Worm (Caenorhabditis elegans) whole organism, L4 larva: ENCODE results near the gene lit-1.

ENCODE experiments used
- F37D6.2 ChIP-seq: sonication (generic microtip); optimal IDR thresholded peaks from 2 replicates; lab custom pipeline; 2016; ENCODE audit warnings: mild to moderate bottlenecking, missing genetic modification characterization, missing compliant biosample characterization
- F49E8.2 ChIP-seq: sonication (generic microtip); optimal IDR thresholded peaks from 2 replicates; lab custom pipeline; 2016; ENCODE audit warnings: missing compliant biosample characterization, mild to moderate bottlenecking, missing genetic modification characterization, borderline replicate concordance
- R02D3.7 ChIP-seq: fragments of 150-350 bp; sonication (generic microtip); optimal IDR thresholded peaks from 3 replicates; lab custom pipeline; 2014; ENCODE audit warnings: missing biosample characterization, missing genetic modification characterization
- T20F7.1 ChIP-seq: fragments of 200-800 bp; sonication (Bioruptor generic); optimal IDR thresholded peaks from 2 replicates; lab custom pipeline; 2018; ENCODE audit warnings: mild to moderate bottlenecking, missing genetic modification characterization, missing compliant biosample characterization
- Y75B8A.6 ChIP-seq: fragments of 200-800 bp; sonication (Bioruptor generic); IDR thresholded peaks from 2 replicates; pipeline ENCODE4 v1.3.6; 2022; ENCODE audit warnings: missing genetic modification reagents, missing genetic modification characterization, missing compliant biosample characterization
- ZK337.2 ChIP-seq: fragments of 200-800 bp; sonication (Bioruptor generic); IDR thresholded peaks from 2 replicates; pipeline ENCODE4 v1.3.6; 2022; ENCODE audit warnings: missing genetic modification reagents, missing genetic modification characterization, missing compliant biosample characterization
- arid-1 ChIP-seq: fragments of 200-800 bp; sonication (Bioruptor generic); conservative IDR thresholded peaks from 2 replicates; pipeline ENCODE4 v1.3.6; 2022; ENCODE audit warnings: missing genetic modification reagents, missing genetic modification characterization, missing compliant biosample characterization
- ceh-32 ChIP-seq: sonication (generic microtip); optimal IDR thresholded peaks from 2 replicates; lab custom pipeline; 2016; ENCODE audit warnings: mild to moderate bottlenecking, missing genetic modification characterization, missing compliant biosample characterization; ENCODE audit not compliant: poor library complexity
- daf-12 ChIP-seq: fragments of 150-350 bp; optimal IDR thresholded peaks from 2 replicates; lab custom pipeline; 2014; ENCODE audit warnings: missing biosample characterization, missing genetic modification reagents, missing genetic modification characterization
- daf-16 ChIP-seq, 3 experiments: sonication (generic microtip); optimal IDR thresholded peaks; 2 replicates each; lab custom pipeline; 2016 to 2017; ENCODE audit warnings: missing genetic modification characterization in 3 of 3, missing genetic modification reagents in 3 of 3, mild to moderate bottlenecking in 2 of 3, missing compliant biosample characterization in 2 of 3, missing biosample characterization in 1 of 3, moderate library complexity in 1 of 3
- dmd-6 ChIP-seq: fragments of 200-800 bp; sonication (Bioruptor generic); IDR thresholded peaks from 2 replicates; pipeline ENCODE4 v1.3.6; 2022; ENCODE audit warnings: missing genetic modification reagents, missing genetic modification characterization, missing compliant biosample characterization
- dmd-8 ChIP-seq: fragments of 200-800 bp; sonication (Bioruptor generic); IDR thresholded peaks from 2 replicates; pipeline ENCODE4 v1.3.6; 2022; ENCODE audit warnings: missing genetic modification characterization, missing compliant biosample characterization
- dve-1 ChIP-seq: sonication (generic microtip); optimal IDR thresholded peaks from 2 replicates; lab custom pipeline; 2017; ENCODE audit warnings: antibody characterized with exemption, mild to moderate bottlenecking, missing genetic modification characterization, missing compliant biosample characterization; ENCODE audit not compliant: insufficient read depth
- egl-43 ChIP-seq: fragments of 200-800 bp; sonication (Bioruptor generic); IDR thresholded peaks from 2 replicates; pipeline ENCODE4 v1.3.6; 2022; ENCODE audit warnings: missing genetic modification reagents, missing genetic modification characterization, missing compliant biosample characterization
- hlh-11 ChIP-seq: fragments of 200-800 bp; sonication (Bioruptor generic); optimal IDR thresholded peaks from 2 replicates; lab custom pipeline; 2018; ENCODE audit warnings: mild to moderate bottlenecking, missing genetic modification characterization, missing compliant biosample characterization
- hlh-30 ChIP-seq: sonication (generic microtip); optimal IDR thresholded peaks from 2 replicates; lab custom pipeline; 2017; ENCODE audit warnings: antibody characterized with exemption, mild to moderate bottlenecking, missing genetic modification characterization, missing compliant biosample characterization; ENCODE audit not compliant: insufficient read depth
- hmg-1.1 ChIP-seq: fragments of 200-800 bp; sonication (Bioruptor generic); IDR thresholded peaks from 2 replicates; pipeline ENCODE4 v1.3.6; 2022; ENCODE audit warnings: missing genetic modification reagents, missing genetic modification characterization, missing compliant biosample characterization
- lim-7 ChIP-seq: fragments of 200-800 bp; sonication (Bioruptor generic); IDR thresholded peaks from 2 replicates; pipeline ENCODE4 v1.3.6; 2022; ENCODE audit warnings: missing genetic modification characterization, missing compliant biosample characterization
- lin-1 ChIP-seq: fragments of 200-800 bp; sonication (Bioruptor generic); IDR thresholded peaks from 2 replicates; pipeline ENCODE4 v1.3.6; 2022; ENCODE audit warnings: missing genetic modification reagents, missing genetic modification characterization, missing compliant biosample characterization
- lsy-2 ChIP-seq, 2 experiments: fragments of 150-350 bp in 1 of 2; sonication (generic microtip) in 1 of 2; optimal IDR thresholded peaks; 2 replicates each; lab custom pipeline; 2014 to 2017; ENCODE audit warnings: missing biosample characterization in 2 of 2, missing genetic modification characterization in 2 of 2
- mdl-1 ChIP-seq, 2 experiments: fragments of 150-350 bp in 1 of 2; sonication (generic microtip) in 1 of 2; optimal IDR thresholded peaks; 2 replicates each; lab custom pipeline; 2014 to 2017; ENCODE audit warnings: missing biosample characterization in 2 of 2, missing genetic modification characterization in 2 of 2
- mep-1 ChIP-seq: fragments of 150-350 bp; sonication (generic microtip); optimal IDR thresholded peaks from 3 replicates; lab custom pipeline; 2014; ENCODE audit warnings: missing biosample characterization, missing genetic modification characterization
- mes-2 ChIP-seq: sonication (generic microtip); optimal IDR thresholded peaks from 2 replicates; lab custom pipeline; 2016; ENCODE audit warnings: missing genotype, mild to moderate bottlenecking, missing genetic modification characterization, missing compliant biosample characterization; ENCODE audit not compliant: poor library complexity, severe bottlenecking
- mxl-2 ChIP-seq: fragments of 200-800 bp; sonication (Bioruptor generic); conservative IDR thresholded peaks from 2 replicates; pipeline ENCODE4 v1.3.6; 2022; ENCODE audit warnings: missing genetic modification reagents, missing genetic modification characterization, missing compliant biosample characterization
- mxl-3 ChIP-seq: fragments of 200-800 bp; sonication (Bioruptor generic); optimal IDR thresholded peaks from 2 replicates; lab custom pipeline; 2018; ENCODE audit warnings: mild to moderate bottlenecking, missing genetic modification characterization, missing compliant biosample characterization
- nhr-102 ChIP-seq: sonication (generic microtip); optimal IDR thresholded peaks from 2 replicates; lab custom pipeline; 2016; ENCODE audit warnings: mild to moderate bottlenecking, missing genetic modification characterization, moderate library complexity, missing compliant biosample characterization
- nhr-237 ChIP-seq: sonication (generic microtip); optimal IDR thresholded peaks from 2 replicates; lab custom pipeline; 2017; ENCODE audit warnings: missing biosample characterization, missing genetic modification characterization
- nhr-28 ChIP-seq: fragments of 150-350 bp; optimal IDR thresholded peaks from 2 replicates; lab custom pipeline; 2014; ENCODE audit warnings: missing biosample characterization, missing genetic modification characterization
- nhr-42 ChIP-seq: fragments of 200-800 bp; sonication (Bioruptor generic); IDR thresholded peaks from 2 replicates; pipeline ENCODE4 v1.3.6; 2022; ENCODE audit warnings: missing genetic modification characterization, missing compliant biosample characterization
- pha-4 ChIP-seq, 2 experiments: fragments of 150-350 bp in 1 of 2; fragments of 200-800 bp in 1 of 2; sonication (Bioruptor generic) in 1 of 2; IDR thresholded peaks in 1 of 2; optimal IDR thresholded peaks in 1 of 2; 2 replicates each; pipeline versions ENCODE4 v1.3.6 to Lab custom; 2014 to 2022; ENCODE audit warnings: missing genetic modification characterization in 2 of 2, missing genetic modification reagents in 2 of 2, missing biosample characterization in 1 of 2, missing compliant biosample characterization in 1 of 2
- pqm-1 ChIP-seq: sonication (generic microtip); optimal IDR thresholded peaks from 2 replicates; lab custom pipeline; 2017; ENCODE audit warnings: missing biosample characterization, missing genetic modification characterization
- rbr-2 ChIP-seq: sonication (generic microtip); optimal IDR thresholded peaks from 2 replicates; lab custom pipeline; 2016; ENCODE audit warnings: missing genotype, missing genetic modification characterization, missing compliant biosample characterization
- saeg-2 ChIP-seq: fragments of 200-800 bp; sonication (Bioruptor generic); IDR thresholded peaks from 2 replicates; pipeline ENCODE4 v1.3.6; 2022; ENCODE audit warnings: missing genetic modification reagents, missing genetic modification characterization, missing compliant biosample characterization
- set-16 ChIP-seq: fragments of 200-800 bp; sonication (Bioruptor generic); IDR thresholded peaks from 2 replicates; pipeline ENCODE4 v1.3.6; 2022; ENCODE audit warnings: missing genetic modification reagents, missing genetic modification characterization, missing compliant biosample characterization
- skn-1 ChIP-seq: fragments of 150-350 bp; optimal IDR thresholded peaks from 2 replicates; lab custom pipeline; 2014; ENCODE audit warnings: missing biosample characterization, missing genetic modification characterization
- unc-62 ChIP-seq, 3 experiments: fragments of 150-350 bp in 1 of 3; sonication (generic microtip); optimal IDR thresholded peaks in 2 of 3; peaks in 1 of 3; 1 replicate in 1 of 3; 2 replicates in 2 of 3; lab custom pipeline; 2014 to 2017; ENCODE audit warnings: missing biosample characterization in 3 of 3, missing genetic modification characterization in 3 of 3, missing genetic modification reagents in 3 of 3, missing genotype in 1 of 3
- zfp-3 ChIP-seq: fragments of 200-800 bp; sonication (Bioruptor generic); conservative IDR thresholded peaks from 2 replicates; pipeline ENCODE4 v1.3.6; 2022; ENCODE audit warnings: missing genetic modification reagents, missing genetic modification characterization, missing compliant biosample characterization
- zip-11 ChIP-seq: fragments of 200-800 bp; sonication (Bioruptor generic); IDR thresholded peaks from 2 replicates; pipeline ENCODE4 v1.3.6; 2022; ENCODE audit warnings: missing genetic modification characterization, missing compliant biosample characterization
- ztf-7 ChIP-seq: fragments of 150-350 bp; optimal IDR thresholded peaks from 2 replicates; lab custom pipeline; 2014; ENCODE audit warnings: missing biosample characterization, missing genetic modification characterization

The lit-1 gene

ce11 chrIII:13656680-13657079 lies 45.1 kb upstream of the lit-1 start:
- TF ChIP-seq egl-43 (GFP tag; lab: Robert Waterston, UW) (peak; percentile 41; the same call in 1 of the 2 replicates), nhr-237 (tag; lab: Kevin White, UChicago) (no peak), nhr-42 (GFP tag; lab: Robert Waterston, UW) (no peak)

DNA sequence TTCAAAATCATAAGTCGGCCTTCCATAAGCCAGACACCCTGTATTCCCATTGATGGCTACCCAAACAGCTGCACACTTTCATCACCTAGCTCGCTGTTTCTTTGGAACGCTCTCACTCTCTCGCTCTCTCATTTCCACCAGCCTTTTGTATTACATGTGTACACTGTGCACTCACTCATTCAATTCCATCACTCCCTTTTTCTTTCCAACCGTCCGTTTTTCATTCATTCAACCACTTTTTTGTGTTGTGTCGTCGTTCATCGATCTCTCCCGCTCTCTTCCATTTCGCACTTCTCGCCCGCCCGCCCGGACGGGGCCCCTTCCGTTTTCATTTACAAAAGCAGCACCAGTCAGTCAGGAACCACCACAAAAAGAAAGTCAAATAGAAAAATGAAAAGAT lies 43.8 kb upstream of the lit-1 start:
- TF ChIP-seq lin-1 (GFP tag; lab: Robert Waterston, UW) = no peak
- no peak for TF ChIP-seq daf-16 (GFP tag; optimal IDR thresholded peaks at IDR 0.05; lab: Kevin White, UChicago)
- TF ChIP-seq daf-16 (tag; optimal IDR thresholded peaks at IDR 0.05; lab: Kevin White, UChicago) = peak; percentile 28
- TF ChIP-seq hmg-1.1 (GFP tag; lab: Robert Waterston, UW) = no peak
- peak; percentile 51 for TF ChIP-seq mep-1 (tag; lab: Kevin White, UChicago)
- TF ChIP-seq pha-4 (GFP tag; IDR thresholded peaks at IDR 0.05; lab: Robert Waterston, UW) = no peak
- peak; percentile 19 for TF ChIP-seq pha-4 (tag; optimal IDR thresholded peaks at IDR 0.05; lab: Kevin White, UChicago)
- TF ChIP-seq nhr-28 (tag; lab: Kevin White, UChicago) = peak; percentile 34
- peak; percentile 36 for TF ChIP-seq mes-2 (tag; lab: Kevin White, UChicago)
- peak; percentile 40 for TF ChIP-seq hlh-11 (tag; lab: Kevin White, UChicago)
- TF ChIP-seq lim-7 (GFP tag; lab: Robert Waterston, UW) = 0 out of 2 replicates have a peak, but pooled peaks have one; percentile 35
- TF ChIP-seq dve-1 (tag; lab: Kevin White, UChicago) = peak; percentile 16
- TF ChIP-seq egl-43 (GFP tag; lab: Robert Waterston, UW) = no peak
- TF ChIP-seq pqm-1 (tag; lab: Kevin White, UChicago) = peak; percentile 31
- TF ChIP-seq, all 104 proteins: peak for 9

ce11 chrIII:13659028-13659427 lies 42.8 kb upstream of the lit-1 start:
- no peak for TF ChIP-seq R02D3.7
- no peak for TF ChIP-seq skn-1 (tag; lab: Kevin White, UChicago)
- no peak for TF ChIP-seq dmd-6
- no peak for TF ChIP-seq ztf-7 (tag; lab: Kevin White, UChicago)
- TF ChIP-seq ceh-32 (tag; lab: Kevin White, UChicago) = no peak
- no peak for TF ChIP-seq zip-11 (GFP tag; lab: Robert Waterston, UW)
- no peak for TF ChIP-seq daf-16 (GFP tag; optimal IDR thresholded peaks at IDR 0.05; lab: Kevin White, UChicago)
- TF ChIP-seq daf-16 (tag; optimal IDR thresholded peaks at IDR 0.05; lab: Kevin White, UChicago) = no peak
- no peak for TF ChIP-seq hlh-30 (tag; lab: Kevin White, UChicago)
- no peak for TF ChIP-seq mdl-1 (tag; optimal IDR thresholded peaks at IDR 0.05; lab: Kevin White, UChicago)
- TF ChIP-seq saeg-2 (GFP tag; lab: Robert Waterston, UW) = no peak
- no peak for TF ChIP-seq nhr-102 (tag; lab: Kevin White, UChicago)
- TF ChIP-seq mxl-2 (GFP tag; lab: Robert Waterston, UW) = no peak
- TF ChIP-seq F37D6.2 (tag; lab: Kevin White, UChicago) = no peak
- TF ChIP-seq mxl-3 = no peak
- TF ChIP-seq T20F7.1 = no peak
- TF ChIP-seq, all 104 proteins: peak for 0

DNA sequence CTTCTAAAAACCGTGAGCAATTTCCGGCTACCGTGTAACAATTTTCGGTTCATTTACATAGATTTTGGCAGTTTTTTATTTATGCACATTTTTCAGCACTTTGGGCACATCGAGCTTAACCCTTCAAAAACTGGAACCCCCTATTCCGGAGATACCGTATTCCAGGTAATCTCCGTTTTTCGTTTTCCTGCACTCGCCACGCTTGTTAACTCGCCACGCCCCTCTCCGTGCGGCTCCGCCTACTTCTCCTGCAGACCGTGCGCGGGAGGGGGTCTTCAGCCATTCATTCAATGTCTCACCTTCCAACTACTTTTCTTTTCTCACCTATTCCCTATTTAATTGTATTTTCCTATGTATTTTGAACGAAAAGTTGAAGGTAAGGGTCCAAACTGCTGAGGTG lies 41.7 kb upstream of the lit-1 start:
- TF ChIP-seq ZK337.2 (no peak), egl-43 (GFP tag; lab: Robert Waterston, UW) (0 out of 2 replicates have a peak, but pooled peaks have one; percentile 45), set-16 (peak; percentile 32; the same call in 1 of the 2 replicates), zfp-3 (no peak)

DNA sequence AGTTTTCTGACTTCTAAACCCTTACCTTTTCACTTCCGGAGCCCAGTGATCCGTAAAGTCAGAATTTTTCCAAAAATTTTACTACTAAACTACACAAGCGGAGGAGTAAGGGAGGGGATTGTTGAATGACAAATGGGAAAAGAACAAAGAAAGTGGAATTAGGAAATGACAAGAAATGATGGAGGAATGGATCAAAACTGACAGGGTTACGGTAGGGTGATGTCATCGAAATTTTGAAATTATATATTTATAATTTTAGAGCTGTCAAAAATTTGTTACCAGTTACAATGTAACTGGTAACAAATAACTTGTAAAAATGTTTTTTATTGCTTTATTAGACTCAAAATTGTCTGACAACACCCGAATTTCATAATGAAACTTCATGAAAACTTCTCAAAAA lies 35.4 kb upstream of the lit-1 start:
- TF ChIP-seq Y75B8A.6 (GFP tag; lab: Robert Waterston, UW) (no peak), daf-12 (tag; lab: Kevin White, UChicago) (no peak), unc-62 (GFP tag; optimal IDR thresholded peaks at IDR 0.05 in 1 of 2; lab: Kevin White, UChicago) (peak in 1 of 2 experiments; percentile 64), unc-62 (tag; optimal IDR thresholded peaks at IDR 0.05; lab: Kevin White, UChicago) (no peak), rbr-2 (tag; lab: Kevin White, UChicago) (no peak), F49E8.2 (tag; lab: Kevin White, UChicago) (no peak), dmd-8 (no peak), arid-1 (GFP tag; lab: Robert Waterston, UW) (no peak), lsy-2 (tag; optimal IDR thresholded peaks at IDR 0.05; lab: Kevin White, UChicago) (peak in 1 of 2 experiments; percentile 42)
